Fruit fly (Drosophila melanogaster) whole organism, embryonic: Measurements from ENCODE around the gene CG3184.

Source experiments
- Awh ChIP-seq: fragments of 200-800 bp; sonication (Bioruptor generic); IDR thresholded peaks from 2 replicates; pipeline ENCODE4, ENCODE4 v1.3.6; 2022; ENCODE audit warnings: missing biosample characterization, missing genetic modification characterization
- B-H2 ChIP-seq: fragments of 200-800 bp; sonication (Bioruptor generic); optimal IDR thresholded peaks from 2 replicates; lab custom pipeline; 2018; ENCODE audit warnings: missing biosample characterization, mild to moderate bottlenecking, missing genetic modification characterization
- Bgb ChIP-seq: fragments of 200-800 bp; sonication (Bioruptor generic); IDR thresholded peaks from 2 replicates; pipeline ENCODE4 v1.3.6; 2022; ENCODE audit warnings: missing biosample characterization, missing genetic modification characterization; ENCODE audit not compliant: partially characterized antibody
- CG10267 ChIP-seq: fragments of 200-800 bp; sonication (Bioruptor generic); optimal IDR thresholded peaks from 2 replicates; lab custom pipeline; 2018; ENCODE audit warnings: missing biosample characterization, mild to moderate bottlenecking, missing genetic modification characterization, moderate library complexity
- CG10431 ChIP-seq: fragments of 200-800 bp; sonication (Bioruptor generic); optimal IDR thresholded peaks from 3 replicates; lab custom pipeline; 2018; ENCODE audit warnings: missing biosample characterization, mild to moderate bottlenecking, missing genetic modification characterization
- CG10462 ChIP-seq: fragments of 200-800 bp; sonication (Bioruptor generic); optimal IDR thresholded peaks from 2 replicates; lab custom pipeline; 2016; ENCODE audit warnings: missing biosample characterization, missing genetic modification characterization
- CG10654 ChIP-seq: fragments of 200-800 bp; sonication (Bioruptor generic); optimal IDR thresholded peaks from 2 replicates; lab custom pipeline; 2016; ENCODE audit warnings: missing biosample characterization, missing genetic modification characterization
- CG10959 ChIP-seq: fragments of 200-800 bp; sonication (Bioruptor generic); IDR thresholded peaks from 2 replicates; pipeline ENCODE4 v1.3.6; 2022; ENCODE audit warnings: missing biosample characterization, missing genetic modification characterization
- CG13775 ChIP-seq: fragments of 200-800 bp; sonication (Bioruptor generic); optimal IDR thresholded peaks from 3 replicates; lab custom pipeline; 2017; ENCODE audit warnings: missing biosample characterization, mild to moderate bottlenecking, missing genetic modification characterization
- CG15514 ChIP-seq: fragments of 200-800 bp; sonication (Bioruptor generic); optimal IDR thresholded peaks from 3 replicates; lab custom pipeline; 2017; ENCODE audit warnings: missing biosample characterization, missing genetic modification characterization, mild to moderate bottlenecking, moderate library complexity, missing genetic modification reagents
- CG15601 ChIP-seq: fragments of 200-800 bp; sonication (Bioruptor generic); optimal IDR thresholded peaks from 3 replicates; lab custom pipeline; 2019; ENCODE audit warnings: missing biosample characterization, mild to moderate bottlenecking, missing genetic modification characterization, moderate library complexity
- CG2875 ChIP-seq: fragments of 200-800 bp; sonication (Bioruptor generic); optimal IDR thresholded peaks from 2 replicates; lab custom pipeline; 2017; ENCODE audit warnings: missing biosample characterization, mild to moderate bottlenecking, missing genetic modification characterization, missing genetic modification reagents
- CG30403 ChIP-seq: fragments of 200-800 bp; sonication (Bioruptor generic); optimal IDR thresholded peaks from 3 replicates; lab custom pipeline; 2016; ENCODE audit warnings: missing biosample characterization, missing genetic modification characterization
- CG5953 ChIP-seq: fragments of 200-800 bp; sonication (Bioruptor generic); IDR thresholded peaks from 2 replicates; pipeline ENCODE4 v1.3.6; 2022; ENCODE audit warnings: missing biosample characterization, missing genetic modification characterization
- CG6683 ChIP-seq: fragments of 200-800 bp; sonication (Bioruptor generic); optimal IDR thresholded peaks from 2 replicates; lab custom pipeline; 2017; ENCODE audit warnings: missing biosample characterization, mild to moderate bottlenecking, missing genetic modification characterization, missing genetic modification reagents
- CG6791 ChIP-seq: fragments of 200-800 bp; sonication (Bioruptor generic); IDR thresholded peaks from 3 replicates; pipeline ENCODE4 v1.3.6; 2022; ENCODE audit warnings: missing biosample characterization, missing genetic modification characterization; ENCODE audit not compliant: partially characterized antibody
- CG7556 ChIP-seq: fragments of 200-800 bp; sonication (Bioruptor generic); optimal IDR thresholded peaks from 2 replicates; lab custom pipeline; 2017; ENCODE audit warnings: missing biosample characterization, mild to moderate bottlenecking, missing genetic modification characterization
- CG9797 ChIP-seq: fragments of 200-800 bp; sonication (Bioruptor generic); optimal IDR thresholded peaks from 3 replicates; lab custom pipeline; 2018; ENCODE audit warnings: missing biosample characterization, mild to moderate bottlenecking, missing genetic modification characterization
- Camta ChIP-seq: fragments of 200-800 bp; sonication (Bioruptor generic); optimal IDR thresholded peaks from 2 replicates; lab custom pipeline; 2016; ENCODE audit warnings: missing biosample characterization, missing genetic modification characterization
- CrebB ChIP-seq: fragments of 200-800 bp; sonication (Bioruptor generic); optimal IDR thresholded peaks from 3 replicates; lab custom pipeline; 2018; ENCODE audit warnings: missing biosample characterization, mild to moderate bottlenecking, missing genetic modification characterization
- Dad ChIP-seq: fragments of 200-800 bp; sonication (Bioruptor generic); optimal IDR thresholded peaks from 3 replicates; lab custom pipeline; 2016; ENCODE audit warnings: missing biosample characterization, missing genetic modification characterization
- Deaf1 ChIP-seq: fragments of 200-800 bp; optimal IDR thresholded peaks from 3 replicates; lab custom pipeline; 2019; ENCODE audit warnings: missing biosample characterization, mild to moderate bottlenecking, missing genetic modification characterization, moderate library complexity
- Dek ChIP-seq: fragments of 200-800 bp; sonication (Bioruptor generic); optimal IDR thresholded peaks from 3 replicates; lab custom pipeline; 2019; ENCODE audit warnings: missing biosample characterization, mild to moderate bottlenecking, missing genetic modification characterization, moderate library complexity
- Fer3 ChIP-seq: fragments of 200-800 bp; sonication (Bioruptor generic); optimal IDR thresholded peaks from 2 replicates; lab custom pipeline; 2018; ENCODE audit warnings: missing biosample characterization, mild to moderate bottlenecking, missing genetic modification characterization, moderate library complexity
- GATAe ChIP-seq: fragments of 200-800 bp; sonication (Bioruptor generic); conservative IDR thresholded peaks from 2 replicates; pipeline ENCODE4 v1.3.6; 2022; ENCODE audit warnings: missing biosample characterization, missing genetic modification characterization
- HLH4C ChIP-seq: fragments of 200-800 bp; sonication (Bioruptor generic); IDR thresholded peaks from 3 replicates; pipeline ENCODE4 v1.3.6; 2022; ENCODE audit warnings: missing biosample characterization, missing genetic modification characterization; ENCODE audit not compliant: partially characterized antibody
- Med ChIP-seq: fragments of 200-800 bp; sonication (Bioruptor generic); peaks from one replicate; lab custom pipeline; 2016; ENCODE audit warnings: missing biosample characterization, missing genetic modification characterization, mild to moderate bottlenecking, inconsistent platforms, moderate library complexity
- Myb ChIP-seq: fragments of 200-800 bp; sonication (Bioruptor generic); optimal IDR thresholded peaks from 2 replicates; lab custom pipeline; 2016; ENCODE audit warnings: missing biosample characterization, missing genetic modification characterization
- Neu2 ChIP-seq: fragments of 200-800 bp; sonication (Bioruptor generic); optimal IDR thresholded peaks from 3 replicates; lab custom pipeline; 2016; ENCODE audit warnings: missing biosample characterization, missing genetic modification characterization, borderline replicate concordance
- Nf-YA ChIP-seq: fragments of 200-800 bp; sonication (Bioruptor generic); IDR thresholded peaks from 2 replicates; pipeline ENCODE4 v1.3.6; 2022; ENCODE audit warnings: missing biosample characterization, missing genetic modification characterization
- Rfx ChIP-seq: fragments of 200-800 bp; sonication (Bioruptor generic); IDR thresholded peaks from 2 replicates; pipeline ENCODE4 v1.3.6; 2022; ENCODE audit warnings: missing biosample characterization, missing genetic modification characterization
- Stat92E ChIP-seq, 3 experiments: fragments of >200 bp in 2 of 3; fragments of 200-800 bp in 1 of 3; sonication (Bioruptor generic) in 1 of 3; optimal IDR thresholded peaks; 2 replicates each; lab custom pipeline; 2017 to 2019; ENCODE audit warnings: missing biosample characterization in 3 of 3, missing genetic modification characterization in 3 of 3, mild to moderate bottlenecking in 1 of 3, moderate library complexity in 1 of 3
- abd-A ChIP-seq: fragments of 200-800 bp; sonication (Bioruptor generic); optimal IDR thresholded peaks from 3 replicates; lab custom pipeline; 2019; ENCODE audit warnings: missing biosample characterization, mild to moderate bottlenecking, missing genetic modification characterization, moderate library complexity
- br ChIP-seq: fragments of >200 bp; optimal IDR thresholded peaks from 2 replicates; lab custom pipeline; 2017
- caup ChIP-seq: fragments of 200-800 bp; sonication (Bioruptor generic); optimal IDR thresholded peaks from 3 replicates; lab custom pipeline; 2017; ENCODE audit warnings: missing biosample characterization, mild to moderate bottlenecking, missing genetic modification characterization, moderate library complexity; ENCODE audit not compliant: severe bottlenecking
- chm ChIP-seq: fragments of 200-800 bp; sonication (Bioruptor generic); IDR thresholded peaks from 2 replicates; pipeline ENCODE4 v1.3.6; 2022; ENCODE audit warnings: missing biosample characterization, missing genetic modification characterization
- corto ChIP-seq: fragments of 200-800 bp; sonication (Bioruptor generic); optimal IDR thresholded peaks from 2 replicates; lab custom pipeline; 2016; ENCODE audit warnings: missing biosample characterization, mild to moderate bottlenecking, missing genetic modification characterization, moderate library complexity
- dysf ChIP-seq: fragments of 200-800 bp; sonication (Bioruptor generic); IDR thresholded peaks from 3 replicates; pipeline ENCODE4 v1.3.6; 2022; ENCODE audit warnings: missing biosample characterization, missing genetic modification characterization
- eve ChIP-seq, 2 experiments: fragments of >200 bp; optimal IDR thresholded peaks; 2 replicates each; lab custom pipeline; 2017; ENCODE audit warnings: missing biosample characterization in 2 of 2, missing genetic modification characterization in 2 of 2
- eyg ChIP-seq: fragments of 200-800 bp; sonication (Bioruptor generic); optimal IDR thresholded peaks from 3 replicates; lab custom pipeline; 2016; ENCODE audit warnings: missing biosample characterization, missing genetic modification characterization
- kni ChIP-seq: fragments of 200-800 bp; sonication (Bioruptor generic); optimal IDR thresholded peaks from 3 replicates; lab custom pipeline; 2017; ENCODE audit warnings: mild to moderate bottlenecking, missing biosample characterization, missing genetic modification reagents, missing genetic modification characterization
- lab ChIP-seq: fragments of 200-800 bp; sonication (Bioruptor generic); optimal IDR thresholded peaks from 3 replicates; lab custom pipeline; 2017; ENCODE audit warnings: missing biosample characterization, missing genetic modification characterization, mild to moderate bottlenecking, moderate library complexity, missing genetic modification reagents
- lbe ChIP-seq: fragments of 200-800 bp; sonication (Bioruptor generic); optimal IDR thresholded peaks from 2 replicates; lab custom pipeline; 2016; ENCODE audit warnings: missing biosample characterization, mild to moderate bottlenecking, missing genetic modification characterization
- mld ChIP-seq: fragments of 200-800 bp; sonication (Bioruptor generic); IDR thresholded peaks from 3 replicates; pipeline ENCODE4 v1.3.6; 2022; ENCODE audit warnings: missing biosample characterization, missing genetic modification characterization; ENCODE audit not compliant: partially characterized antibody
- nerfin-1 ChIP-seq: fragments of 200-800 bp; sonication (Bioruptor generic); optimal IDR thresholded peaks from 3 replicates; lab custom pipeline; 2019; ENCODE audit warnings: missing biosample characterization, mild to moderate bottlenecking, missing genetic modification characterization, moderate library complexity
- sr ChIP-seq: fragments of 200-800 bp; sonication (Bioruptor generic); IDR thresholded peaks from 3 replicates; pipeline ENCODE4 v1.3.6; 2022; ENCODE audit warnings: missing biosample characterization, missing genetic modification characterization
- sug ChIP-seq: fragments of 200-800 bp; optimal IDR thresholded peaks from 2 replicates; lab custom pipeline; 2019; ENCODE audit warnings: missing biosample characterization, mild to moderate bottlenecking, missing genetic modification characterization, moderate library complexity
- tgo ChIP-seq: fragments of 200-800 bp; sonication (Bioruptor generic); IDR thresholded peaks from 3 replicates; pipeline ENCODE4 v1.3.6; 2022; ENCODE audit warnings: missing biosample characterization, missing genetic modification characterization
- z ChIP-seq: fragments of 200-800 bp; sonication (Bioruptor generic); IDR thresholded peaks from 3 replicates; pipeline ENCODE4 v1.3.6; 2022; ENCODE audit warnings: missing biosample characterization, missing genetic modification characterization
- zfh2 ChIP-seq: fragments of 200-800 bp; sonication (Bioruptor generic); optimal IDR thresholded peaks from 2 replicates; lab custom pipeline; 2016; ENCODE audit warnings: missing biosample characterization, missing genetic modification characterization

Gene CG3184

DNA sequence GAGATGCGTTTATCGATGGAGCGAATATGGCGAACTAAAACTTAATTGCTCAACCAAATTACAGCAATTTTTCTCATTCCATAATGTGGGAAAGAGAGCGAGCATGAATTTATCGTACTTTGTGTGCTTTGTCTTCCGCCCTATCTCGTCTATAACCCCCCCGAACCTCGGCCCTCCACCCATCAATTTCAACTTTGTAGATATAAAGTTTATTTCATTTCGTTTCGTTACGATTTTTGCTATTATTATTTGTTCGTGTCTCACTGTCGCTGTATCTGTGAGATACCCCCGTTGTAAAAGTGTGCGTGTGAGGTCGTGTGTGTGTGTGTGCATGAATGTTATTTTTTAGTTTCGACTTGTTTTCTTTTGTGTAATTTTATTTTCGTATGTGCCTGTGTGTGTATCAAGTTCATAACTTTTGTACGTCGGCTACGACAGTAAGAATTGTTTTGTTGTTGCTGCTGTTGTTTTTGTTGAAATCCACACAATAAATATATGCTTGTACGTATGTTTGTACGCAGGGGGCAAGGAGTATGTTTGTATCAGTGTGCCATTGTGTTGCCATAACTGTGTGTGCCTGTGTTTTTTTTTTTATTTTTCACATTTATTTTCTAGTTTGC, 20.1 kb upstream of the CG3184 start (continued):
- TF ChIP-seq caup (peak; percentile 23), Deaf1 (tag; lab: Kevin White, UChicago) (peak; percentile 16), CG30403 (GFP tag; lab: Kevin White, UChicago) (no peak), lbe (no peak), eve (GFP tag; optimal IDR thresholded peaks at IDR 0.05; lab: Kevin White, UChicago) (peak in 1 of 2 experiments; percentile 82), CG7556 (GFP tag; lab: Kevin White, UChicago) (no peak), CG15514 (GFP tag; lab: Kevin White, UChicago) (peak; percentile 22), br (lab: Kevin White, UChicago) (no peak), chm (no peak), sug (tag; lab: Kevin White, UChicago) (peak; percentile 13), Rfx (peak; percentile 20; the same call in 1 of the 2 replicates), CG10431 (GFP tag; lab: Kevin White, UChicago) (no peak), Camta (no peak), CG10959 (GFP tag; lab: Robert Waterston, UW) (no peak), Myb (no peak), Neu2 (GFP tag; lab: Kevin White, UChicago) (no peak), kni (GFP tag; lab: Kevin White, UChicago) (no peak), CG13775 (GFP tag; lab: Kevin White, UChicago) (no peak), Bgb (no peak), CG9797 (GFP tag; lab: Kevin White, UChicago) (no peak), sr (GFP tag; lab: Robert Waterston, UW) (no peak), HLH4C (GFP tag; lab: Robert Waterston, UW) (peak; percentile 45; the same call in 1 of the 3 replicates), Fer3 (tag; lab: Kevin White, UChicago) (no peak), CG15601 (no peak), CG6791 (no peak), Stat92E (GFP tag; optimal IDR thresholded peaks at IDR 0.05; lab: Kevin White, UChicago) (no peak), lab (GFP tag; lab: Kevin White, UChicago) (peak; percentile 32), Med (peak; percentile 66), GATAe (GFP tag; lab: Robert Waterston, UW) (peak; percentile 23; the same call in 1 of the 2 replicates), corto (no peak), Dad (GFP tag; lab: Kevin White, UChicago) (no peak), B-H2 (GFP tag; lab: Kevin White, UChicago) (peak; percentile 24), CG10267 (tag; lab: Kevin White, UChicago) (no peak), dysf (no peak), mld (no peak), CrebB (tag; lab: Kevin White, UChicago) (no peak), nerfin-1 (no peak), z (GFP tag; lab: Robert Waterston, UW) (no peak), tgo (GFP tag; lab: Robert Waterston, UW) (no peak), abd-A (tag; lab: Kevin White, UChicago) (peak; percentile 33), Awh (no peak), eyg (no peak), CG10462 (GFP tag; lab: Kevin White, UChicago) (no peak), CG10654 (no peak), CG6683 (GFP tag; lab: Kevin White, UChicago) (no peak), Dek (no peak), CG2875 (GFP tag; lab: Kevin White, UChicago) (no peak), zfh2 (GFP tag; lab: Kevin White, UChicago) (no peak), CG5953 (GFP tag; lab: Robert Waterston, UW) (no peak), Nf-YA (GFP tag; lab: Robert Waterston, UW) (no peak)
